Worm (Caenorhabditis elegans): ENCODE results near the gene K10H10.13.

The K10H10.13 gene

ce11 chrII:14497848-14498247 is 13.2 kb downstream of the K10H10.13 start, which contains the start of gene dhs-8:
Gene dhs-8, plus strand, starts transcription at chrII:14498026.
- no peak for TF ChIP-seq ztf-11 (tag; optimal IDR thresholded peaks at IDR 0.05)
- TF ChIP-seq mls-2 (tag; optimal IDR thresholded peaks at IDR 0.05): no peak
- peak; percentile 12 for TF ChIP-seq nhr-28 (tag; optimal IDR thresholded peaks at IDR 0.05)
- no peak for TF ChIP-seq snpc-4 (tag; optimal IDR thresholded peaks at IDR 0.05)
- no peak for TF ChIP-seq nhr-2 (tag; optimal IDR thresholded peaks at IDR 0.05)
- no peak for TF ChIP-seq drap-1 (GFP tag; optimal IDR thresholded peaks at IDR 0.05)
- TF ChIP-seq flh-1 (GFP tag; optimal IDR thresholded peaks at IDR 0.05): no peak
- TF ChIP-seq nhr-12 (tag; optimal IDR thresholded peaks at IDR 0.05): peak; percentile 25
- no peak for TF ChIP-seq ceh-43 (GFP tag; optimal IDR thresholded peaks at IDR 0.05)

- TF ChIP-seq nhr-237 (tag; optimal IDR thresholded peaks at IDR 0.05) (peak; percentile 70), ztf-11 (tag; optimal IDR thresholded peaks at IDR 0.05) (no peak), nhr-12 (tag; optimal IDR thresholded peaks at IDR 0.05) (peak; percentile 88), ham-2 (GFP tag; optimal IDR thresholded peaks at IDR 0.05) (peak; percentile 89), nhr-76 (tag; optimal IDR thresholded peaks at IDR 0.05) (no peak), flh-1 (GFP tag; optimal IDR thresholded peaks at IDR 0.05) (peak; percentile 71), zip-8 (tag; optimal IDR thresholded peaks at IDR 0.05) (no peak), tbx-8 (GFP tag; optimal IDR thresholded peaks at IDR 0.05) (peak; percentile 82), lin-13 (tag; optimal IDR thresholded peaks at IDR 0.05) (peak; percentile 72), ceh-83 (GFP tag; optimal IDR thresholded peaks at IDR 0.05) (peak; percentile 96), mab-5 (tag; optimal IDR thresholded peaks at IDR 0.05) (no peak), ceh-43 (GFP tag; optimal IDR thresholded peaks at IDR 0.05) (peak; percentile 88), sptf-1 (tag; optimal IDR thresholded peaks at IDR 0.05) (peak; percentile 94), ces-1 (GFP tag; optimal IDR thresholded peaks at IDR 0.05) (no peak), elt-3 (tag; optimal IDR thresholded peaks at IDR 0.05) (peak; percentile 80), cnd-1 (tag; optimal IDR thresholded peaks at IDR 0.05) (peak; percentile 94), lsy-2 (tag; optimal IDR thresholded peaks at IDR 0.05) (peak; percentile 49), drap-1 (GFP tag; optimal IDR thresholded peaks at IDR 0.05) (peak; percentile 88), unc-39 (tag; optimal IDR thresholded peaks at IDR 0.05) (no peak), nhr-28 (tag; optimal IDR thresholded peaks at IDR 0.05) (peak; percentile 63), ceh-39 (tag; optimal IDR thresholded peaks at IDR 0.05) (peak; percentile 39), unc-62 (GFP tag; optimal IDR thresholded peaks at IDR 0.05) (peak; percentile 52), hlh-1 (tag; optimal IDR thresholded peaks at IDR 0.05) (peak; percentile 87), blmp-1 (tag; optimal IDR thresholded peaks at IDR 0.05) (no peak), snpc-4 (tag; optimal IDR thresholded peaks at IDR 0.05) (no peak), mep-1 (tag; optimal IDR thresholded peaks at IDR 0.05) (peak; percentile 54), bed-3 (GFP tag; optimal IDR thresholded peaks at IDR 0.05) (peak; percentile 82), unc-120 (tag; optimal IDR thresholded peaks at IDR 0.05; ENCODE audit: poor library complexity, severe bottlenecking) (peak; percentile 90), sem-2 (GFP tag; optimal IDR thresholded peaks at IDR 0.05) (peak; percentile 87), lin-32 (GFP tag; optimal IDR thresholded peaks at IDR 0.05) (peak; percentile 94), nhr-2 (tag; optimal IDR thresholded peaks at IDR 0.05) (no peak), mls-2 (tag; optimal IDR thresholded peaks at IDR 0.05) (peak; percentile 94), pha-4 (tag; optimal IDR thresholded peaks at IDR 0.05) (peak; percentile 80), M03D4.4 (tag; optimal IDR thresholded peaks at IDR 0.05) (peak; percentile 93), elt-1 (tag; optimal IDR thresholded peaks at IDR 0.05; ENCODE audit: borderline replicate concordance, insufficient read depth) (no peak)
These were observed 14.3 kb downstream of the K10H10.13 start for ce11 chrII:14496809-14497208.

- TF ChIP-seq mab-5 (tag; optimal IDR thresholded peaks at IDR 0.05): no peak
- no peak for TF ChIP-seq unc-120 (tag; optimal IDR thresholded peaks at IDR 0.05; ENCODE audit: poor library complexity, severe bottlenecking)
- TF ChIP-seq nhr-28 (tag; optimal IDR thresholded peaks at IDR 0.05): no peak
- TF ChIP-seq pha-4 (tag; optimal IDR thresholded peaks at IDR 0.05): no peak
- no peak for TF ChIP-seq nhr-2 (tag; optimal IDR thresholded peaks at IDR 0.05)
- no peak for TF ChIP-seq hlh-1 (tag; optimal IDR thresholded peaks at IDR 0.05)
- no peak for TF ChIP-seq drap-1 (GFP tag; optimal IDR thresholded peaks at IDR 0.05)
- no peak for TF ChIP-seq ceh-43 (GFP tag; optimal IDR thresholded peaks at IDR 0.05)
- no peak for TF ChIP-seq ham-2 (GFP tag; optimal IDR thresholded peaks at IDR 0.05)
These were observed 15.7 kb downstream of the K10H10.13 start for ce11 chrII:14495341-14495740.

- TF ChIP-seq elt-3 (tag; optimal IDR thresholded peaks at IDR 0.05) (no peak), sptf-1 (tag; optimal IDR thresholded peaks at IDR 0.05) (no peak), flh-1 (GFP tag; optimal IDR thresholded peaks at IDR 0.05) (no peak), bed-3 (GFP tag; optimal IDR thresholded peaks at IDR 0.05) (no peak), elt-1 (tag; optimal IDR thresholded peaks at IDR 0.05; ENCODE audit: borderline replicate concordance, insufficient read depth) (peak; percentile 85)
These were observed 16.6 kb downstream of the K10H10.13 start for ce11 chrII:14494464-14494863.
